Fruit fly (Drosophila melanogaster) whole organism, embryonic: ENCODE measurements around the gene Cby.
A peak's percentile ranks its signal among the peaks of the same experiment; 100 is the strongest.

Experiments used
- Atf-2 ChIP-seq: fragments of 200-800 bp; sonication (Bioruptor generic); optimal IDR thresholded peaks from 2 replicates; lab custom pipeline; 2016; ENCODE audit warnings: missing biosample characterization, missing genetic modification characterization
- B-H1 ChIP-seq: fragments of 200-800 bp; sonication (Bioruptor generic); IDR thresholded peaks from 3 replicates; pipeline ENCODE4 v1.3.6; 2022; ENCODE audit warnings: missing biosample characterization, missing genetic modification characterization
- BtbVII ChIP-seq: fragments of 200-800 bp; sonication (Bioruptor generic); optimal IDR thresholded peaks from 3 replicates; lab custom pipeline; 2017; ENCODE audit warnings: missing biosample characterization, mild to moderate bottlenecking, missing genetic modification characterization
- CG10654 ChIP-seq: fragments of 200-800 bp; sonication (Bioruptor generic); optimal IDR thresholded peaks from 2 replicates; lab custom pipeline; 2016; ENCODE audit warnings: missing biosample characterization, missing genetic modification characterization
- CG10979 ChIP-seq: fragments of 200-800 bp; sonication (Bioruptor generic); optimal IDR thresholded peaks from 2 replicates; lab custom pipeline; 2018; ENCODE audit warnings: missing biosample characterization, mild to moderate bottlenecking, missing genetic modification characterization, moderate library complexity
- CG12942 ChIP-seq: fragments of 200-800 bp; sonication (Bioruptor generic); optimal IDR thresholded peaks from 3 replicates; lab custom pipeline; 2016; ENCODE audit warnings: missing biosample characterization, missing genetic modification characterization
- CG13424 ChIP-seq: fragments of 200-800 bp; sonication (Bioruptor generic); optimal IDR thresholded peaks from 2 replicates; lab custom pipeline; 2019; ENCODE audit warnings: missing biosample characterization, mild to moderate bottlenecking, missing genetic modification characterization, moderate library complexity
- CG13775 ChIP-seq: fragments of 200-800 bp; sonication (Bioruptor generic); optimal IDR thresholded peaks from 3 replicates; lab custom pipeline; 2017; ENCODE audit warnings: missing biosample characterization, mild to moderate bottlenecking, missing genetic modification characterization
- CG17612 ChIP-seq: fragments of 200-800 bp; sonication (Bioruptor generic); IDR thresholded peaks from 2 replicates; pipeline ENCODE4 v1.3.6; 2022; ENCODE audit warnings: missing biosample characterization, missing genetic modification characterization
- CG18764 ChIP-seq: fragments of 200-800 bp; sonication (Bioruptor generic); optimal IDR thresholded peaks from 3 replicates; lab custom pipeline; 2016; ENCODE audit warnings: missing biosample characterization, missing genetic modification characterization
- CG2116 ChIP-seq: fragments of 200-800 bp; sonication (Bioruptor generic); optimal IDR thresholded peaks from 3 replicates; lab custom pipeline; 2018; ENCODE audit warnings: missing biosample characterization, mild to moderate bottlenecking, missing genetic modification characterization
- CG2199 ChIP-seq: fragments of 200-800 bp; sonication (Bioruptor generic); IDR thresholded peaks from 3 replicates; pipeline ENCODE4 v1.3.6; 2022; ENCODE audit warnings: missing biosample characterization, missing genetic modification characterization
- CG34422 ChIP-seq: fragments of 200-800 bp; sonication (Bioruptor generic); IDR thresholded peaks from 3 replicates; pipeline ENCODE4 v1.3.6; 2022; ENCODE audit warnings: missing biosample characterization, missing genetic modification characterization
- CG5180 ChIP-seq: fragments of 200-800 bp; sonication (Bioruptor generic); optimal IDR thresholded peaks from 3 replicates; lab custom pipeline; 2017; ENCODE audit warnings: missing biosample characterization, missing genetic modification characterization, mild to moderate bottlenecking, moderate library complexity, missing genetic modification reagents
- CG6175 ChIP-seq: fragments of 200-800 bp; sonication (Bioruptor generic); IDR thresholded peaks from 3 replicates; pipeline ENCODE4 v1.3.6; 2022; ENCODE audit warnings: missing biosample characterization, missing genetic modification characterization
- CG7271 ChIP-seq: fragments of 200-800 bp; sonication (Bioruptor generic); optimal IDR thresholded peaks from 2 replicates; lab custom pipeline; 2018; ENCODE audit warnings: missing biosample characterization, mild to moderate bottlenecking, missing genetic modification characterization, moderate library complexity
- CG8089 ChIP-seq: fragments of 200-800 bp; sonication (Bioruptor generic); optimal IDR thresholded peaks from 3 replicates; lab custom pipeline; 2016; ENCODE audit warnings: missing biosample characterization, missing genetic modification characterization
- Camta ChIP-seq: fragments of 200-800 bp; sonication (Bioruptor generic); optimal IDR thresholded peaks from 2 replicates; lab custom pipeline; 2016; ENCODE audit warnings: missing biosample characterization, missing genetic modification characterization
- CrebB ChIP-seq: fragments of 200-800 bp; sonication (Bioruptor generic); optimal IDR thresholded peaks from 3 replicates; lab custom pipeline; 2018; ENCODE audit warnings: missing biosample characterization, mild to moderate bottlenecking, missing genetic modification characterization
- D19A ChIP-seq: fragments of 200-800 bp; optimal IDR thresholded peaks from 3 replicates; lab custom pipeline; 2019; ENCODE audit warnings: missing biosample characterization, mild to moderate bottlenecking, missing genetic modification characterization, moderate library complexity
- Dbx ChIP-seq: fragments of 200-800 bp; sonication (Bioruptor generic); IDR thresholded peaks from 3 replicates; pipeline ENCODE4 v1.3.6; 2022; ENCODE audit warnings: missing biosample characterization, missing genetic modification characterization
- Dref ChIP-seq: fragments of 200-800 bp; sonication (Bioruptor generic); IDR thresholded peaks from 2 replicates; pipeline ENCODE4 v1.3.6; 2022; ENCODE audit warnings: missing biosample characterization, missing genetic modification characterization
- H15 ChIP-seq: fragments of 200-800 bp; sonication (Bioruptor generic); IDR thresholded peaks from 3 replicates; pipeline ENCODE4 v1.3.6; 2022; ENCODE audit warnings: missing biosample characterization, missing genetic modification characterization
- H2.0 ChIP-seq: fragments of 200-800 bp; sonication (Bioruptor generic); IDR thresholded peaks from 2 replicates; pipeline ENCODE4 v1.3.6; 2022; ENCODE audit warnings: missing biosample characterization, missing genetic modification characterization
- HHEX ChIP-seq: fragments of 200-800 bp; sonication (Bioruptor generic); optimal IDR thresholded peaks from 3 replicates; lab custom pipeline; 2017; ENCODE audit warnings: missing biosample characterization, mild to moderate bottlenecking, missing genetic modification characterization, missing genetic modification reagents
- HLH3B ChIP-seq: fragments of 200-800 bp; sonication (Bioruptor generic); IDR thresholded peaks from 2 replicates; pipeline ENCODE4 v1.3.6; 2022; ENCODE audit warnings: missing biosample characterization, missing genetic modification characterization
- HmgD ChIP-seq: fragments of 200-800 bp; sonication (Bioruptor generic); optimal IDR thresholded peaks from 3 replicates; lab custom pipeline; 2016; ENCODE audit warnings: missing biosample characterization, missing genetic modification characterization
- Mad ChIP-seq: fragments of 200-800 bp; sonication (Bioruptor generic); optimal IDR thresholded peaks from 2 replicates; lab custom pipeline; 2016; ENCODE audit warnings: missing biosample characterization, missing genetic modification characterization
- Myb ChIP-seq: fragments of 200-800 bp; sonication (Bioruptor generic); optimal IDR thresholded peaks from 2 replicates; lab custom pipeline; 2016; ENCODE audit warnings: missing biosample characterization, missing genetic modification characterization
- Neu2 ChIP-seq: fragments of 200-800 bp; sonication (Bioruptor generic); optimal IDR thresholded peaks from 3 replicates; lab custom pipeline; 2016; ENCODE audit warnings: missing biosample characterization, missing genetic modification characterization, borderline replicate concordance
- Ptx1 ChIP-seq: fragments of 200-800 bp; sonication (Bioruptor generic); IDR thresholded peaks from 2 replicates; pipeline ENCODE4 v1.3.6; 2022; ENCODE audit warnings: missing biosample characterization, missing genetic modification characterization
- Rx ChIP-seq: fragments of 200-800 bp; sonication (Bioruptor generic); IDR thresholded peaks from 2 replicates; pipeline ENCODE4 v1.3.6; 2022; ENCODE audit warnings: missing biosample characterization, missing genetic modification characterization
- Sox102F ChIP-seq: fragments of 200-800 bp; sonication (Bioruptor generic); optimal IDR thresholded peaks from 2 replicates; lab custom pipeline; 2018; ENCODE audit warnings: missing biosample characterization, mild to moderate bottlenecking, missing genetic modification characterization, moderate library complexity
- abd-A ChIP-seq: fragments of 200-800 bp; sonication (Bioruptor generic); optimal IDR thresholded peaks from 3 replicates; lab custom pipeline; 2019; ENCODE audit warnings: missing biosample characterization, mild to moderate bottlenecking, missing genetic modification characterization, moderate library complexity
- cg ChIP-seq: fragments of 200-800 bp; sonication (Bioruptor generic); optimal IDR thresholded peaks from 3 replicates; lab custom pipeline; 2019; ENCODE audit warnings: missing biosample characterization, mild to moderate bottlenecking, missing genetic modification characterization, moderate library complexity
- gce ChIP-seq: fragments of 200-800 bp; sonication (Bioruptor generic); IDR thresholded peaks from 3 replicates; pipeline ENCODE4 v1.3.6; 2022; ENCODE audit warnings: missing biosample characterization, missing genetic modification characterization
- gem ChIP-seq: fragments of 200-800 bp; sonication (Bioruptor generic); optimal IDR thresholded peaks from 2 replicates; lab custom pipeline; 2019; ENCODE audit warnings: missing biosample characterization, mild to moderate bottlenecking, missing genetic modification characterization, moderate library complexity
- grn ChIP-seq: fragments of 200-800 bp; sonication (Bioruptor generic); optimal IDR thresholded peaks from 3 replicates; lab custom pipeline; 2017; ENCODE audit warnings: missing biosample characterization, missing genetic modification characterization
- jumu ChIP-seq: fragments of 200-800 bp; sonication (Bioruptor generic); optimal IDR thresholded peaks from 3 replicates; lab custom pipeline; 2016; ENCODE audit warnings: missing biosample characterization, missing genetic modification characterization
- klu ChIP-seq: fragments of 200-800 bp; sonication (Bioruptor generic); IDR thresholded peaks from 2 replicates; pipeline ENCODE4 v1.3.6; 2022; ENCODE audit warnings: missing biosample characterization, missing genetic modification characterization
- knrl ChIP-seq: fragments of 200-800 bp; sonication (Bioruptor generic); IDR thresholded peaks from 3 replicates; pipeline ENCODE4 v1.3.6; 2022; ENCODE audit warnings: missing biosample characterization, missing genetic modification characterization; ENCODE audit not compliant: partially characterized antibody
- lbe ChIP-seq: fragments of 200-800 bp; sonication (Bioruptor generic); optimal IDR thresholded peaks from 2 replicates; lab custom pipeline; 2016; ENCODE audit warnings: missing biosample characterization, mild to moderate bottlenecking, missing genetic modification characterization
- lmd ChIP-seq: fragments of 200-800 bp; sonication (Bioruptor generic); IDR thresholded peaks from 2 replicates; pipeline ENCODE4 v1.3.6; 2022; ENCODE audit warnings: missing biosample characterization, missing genetic modification characterization
- nmo ChIP-seq: fragments of 200-800 bp; sonication (Bioruptor generic); optimal IDR thresholded peaks from 2 replicates; lab custom pipeline; 2018; ENCODE audit warnings: missing biosample characterization, mild to moderate bottlenecking, missing genetic modification characterization, moderate library complexity
- pzg ChIP-seq: fragments of 200-800 bp; sonication (Bioruptor generic); optimal IDR thresholded peaks from 3 replicates; lab custom pipeline; 2018; ENCODE audit warnings: missing biosample characterization, mild to moderate bottlenecking, missing genetic modification characterization, moderate library complexity
- ro ChIP-seq: fragments of 200-800 bp; sonication (Bioruptor generic); IDR thresholded peaks from 2 replicates; pipeline ENCODE4 v1.3.6; 2022; ENCODE audit warnings: missing biosample characterization, missing genetic modification characterization
- slou ChIP-seq: fragments of 200-800 bp; sonication (Bioruptor generic); optimal IDR thresholded peaks from 3 replicates; lab custom pipeline; 2016; ENCODE audit warnings: missing biosample characterization, missing genetic modification characterization
- sob ChIP-seq: fragments of 200-800 bp; sonication (Bioruptor generic); IDR thresholded peaks from 2 replicates; pipeline ENCODE4 v1.3.6; 2022; ENCODE audit warnings: missing biosample characterization, missing genetic modification characterization
- stc ChIP-seq: fragments of 200-800 bp; sonication (Bioruptor generic); IDR thresholded peaks from 2 replicates; pipeline ENCODE4 v1.3.6; 2022; ENCODE audit warnings: missing biosample characterization, missing genetic modification characterization
- trh ChIP-seq: fragments of 200-800 bp; sonication (Bioruptor generic); optimal IDR thresholded peaks from 2 replicates; lab custom pipeline; 2016; ENCODE audit warnings: missing biosample characterization, missing genetic modification characterization
- tup ChIP-seq: fragments of 200-800 bp; sonication (Bioruptor generic); optimal IDR thresholded peaks from 2 replicates; lab custom pipeline; 2016; ENCODE audit warnings: missing biosample characterization, mild to moderate bottlenecking, missing genetic modification characterization, moderate library complexity
- usp ChIP-seq: fragments of >200 bp; optimal IDR thresholded peaks from 2 replicates; lab custom pipeline; 2017; ENCODE audit warnings: missing biosample characterization, missing genetic modification characterization

The Cby gene

dm6 chr3R:21828040-21828526, 39.7 kb upstream of the Cby start (continued):
- TF ChIP-seq B-H1 (GFP tag; lab: Robert Waterston, UW) (no peak), jumu (GFP tag; lab: Kevin White, UChicago) (peak; percentile 79), CG8089 (GFP tag; lab: Kevin White, UChicago) (peak; percentile 77), Sox102F (GFP tag; lab: Kevin White, UChicago) (peak; percentile 77), Dbx (GFP tag; lab: Robert Waterston, UW) (no peak), CG7271 (tag; lab: Kevin White, UChicago) (no peak), CG6175 (GFP tag; lab: Robert Waterston, UW) (no peak), BtbVII (GFP tag; lab: Kevin White, UChicago) (no peak), Mad (GFP tag; lab: Kevin White, UChicago) (peak; percentile 51), gce (GFP tag; lab: Robert Waterston, UW) (peak; percentile 79; the same call in 2 of the 3 replicates), klu (GFP tag; lab: Robert Waterston, UW) (no peak), CG5180 (GFP tag; lab: Kevin White, UChicago) (peak; percentile 1), HmgD (GFP tag; lab: Kevin White, UChicago) (no peak), Myb (peak; percentile 35), Dref (GFP tag; lab: Robert Waterston, UW) (no peak), slou (GFP tag; lab: Kevin White, UChicago) (no peak), CG10654 (GFP tag; lab: Kevin White, UChicago) (peak; percentile 59), stc (GFP tag; lab: Robert Waterston, UW) (peak; percentile 32; the same call in 1 of the 2 replicates), H2.0 (GFP tag; lab: Robert Waterston, UW) (peak; percentile 78), grn (peak; percentile 41), CG34422 (GFP tag; lab: Robert Waterston, UW) (peak; percentile 66; the same call in 2 of the 3 replicates), lmd (GFP tag; lab: Robert Waterston, UW) (peak; percentile 77), usp (GFP tag; lab: Kevin White, UChicago) (no peak), nmo (peak; percentile 90), cg (GFP tag; lab: Kevin White, UChicago) (no peak), lbe (no peak), ro (peak; percentile 52; the same call in 1 of the 2 replicates), abd-A (tag; lab: Kevin White, UChicago) (peak; percentile 74), pzg (GFP tag; lab: Kevin White, UChicago) (no peak), Camta (GFP tag; lab: Kevin White, UChicago) (peak; percentile 63), D19A (tag; lab: Kevin White, UChicago) (peak; percentile 95), tup (GFP tag; lab: Kevin White, UChicago) (peak; percentile 46), CrebB (tag; lab: Kevin White, UChicago) (peak; percentile 29), HHEX (GFP tag; lab: Kevin White, UChicago) (no peak), CG18764 (GFP tag; lab: Kevin White, UChicago) (peak; percentile 33), CG13424 (peak; percentile 76), H15 (GFP tag; lab: Robert Waterston, UW) (peak; percentile 82), CG13775 (GFP tag; lab: Kevin White, UChicago) (peak; percentile 55), CG2116 (GFP tag; lab: Kevin White, UChicago) (no peak), CG17612 (GFP tag; lab: Robert Waterston, UW) (no peak), Rx (peak; percentile 61), Ptx1 (GFP tag; lab: Robert Waterston, UW) (peak; percentile 82), knrl (no peak), trh (GFP tag; lab: Kevin White, UChicago) (no peak), sob (no peak), CG12942 (peak; percentile 58), Neu2 (GFP tag; lab: Kevin White, UChicago) (no peak), CG2199 (no peak), Atf-2 (GFP tag; lab: Kevin White, UChicago) (peak; percentile 71), CG10979 (tag; lab: Kevin White, UChicago) (peak; percentile 90), gem (tag; lab: Kevin White, UChicago) (peak; percentile 88), HLH3B (GFP tag; lab: Robert Waterston, UW) (peak; percentile 72)
